Worm (Caenorhabditis elegans): ENCODE measurements around the gene T23D5.3.

- TF ChIP-seq ztf-6 (GFP tag; IDR thresholded peaks at IDR 0.05) (no peak), tlf-1 (GFP tag; optimal IDR thresholded peaks at IDR 0.05) (no peak), dpff-1 (tag; optimal IDR thresholded peaks at IDR 0.05) (no peak), let-526 (GFP tag; IDR thresholded peaks at IDR 0.05) (no peak), snpc-4 (GFP tag; optimal IDR thresholded peaks at IDR 0.05) (no peak), snpc-4 (tag; optimal IDR thresholded peaks at IDR 0.05) (no peak), nfya-1 (tag; optimal IDR thresholded peaks at IDR 0.05; ENCODE audit: borderline replicate concordance, insufficient read depth) (no peak), F49E8.2 (tag; optimal IDR thresholded peaks at IDR 0.05; ENCODE audit: insufficient read depth) (no peak), unc-130 (GFP tag; optimal IDR thresholded peaks at IDR 0.05) (no peak), egl-44 (GFP tag; IDR thresholded peaks at IDR 0.05) (no peak), ceh-58 (GFP tag; IDR thresholded peaks at IDR 0.05) (no peak), sea-2 (GFP tag; IDR thresholded peaks at IDR 0.05) (no peak), K12H6.12 (tag; optimal IDR thresholded peaks at IDR 0.05) (no peak), B0035.1 (tag; optimal IDR thresholded peaks at IDR 0.05) (no peak)
These were observed 13.9 kb downstream of the T23D5.3 start, which contains the start of gene Y6E2A.7 for ce11 chrV:15719570-15719969.

All from whole organism, young adult.